Worm (Caenorhabditis elegans): ENCODE data around the gene far-1.

- TF ChIP-seq pqm-1 (tag; optimal IDR thresholded peaks at IDR 0.05): no peak
- TF ChIP-seq nhr-76 (tag; optimal IDR thresholded peaks at IDR 0.05): no peak
- TF ChIP-seq lir-3 (tag; optimal IDR thresholded peaks at IDR 0.05; ENCODE audit: poor library complexity): no peak
- no peak for TF ChIP-seq unc-30 (tag; optimal IDR thresholded peaks at IDR 0.05)
- TF ChIP-seq egl-27 (tag; optimal IDR thresholded peaks at IDR 0.05): no peak
- TF ChIP-seq unc-130 (tag; optimal IDR thresholded peaks at IDR 0.05): no peak
- TF ChIP-seq tlp-1 (tag; optimal IDR thresholded peaks at IDR 0.05): no peak
- no peak for TF ChIP-seq nhr-77 (tag; optimal IDR thresholded peaks at IDR 0.05)
- no peak for TF ChIP-seq ztf-4 (tag; optimal IDR thresholded peaks at IDR 0.05)
- TF ChIP-seq nhr-12 (tag; optimal IDR thresholded peaks at IDR 0.05): no peak
Observed at ce11 chrIII:9115745-9116144, 34.8 kb upstream of the far-1 start.
